Worm (Caenorhabditis elegans): ENCODE results near the gene nspe-2.

The nspe-2 gene

ce11 chrII:12577754-12578153 lies 41.4 kb downstream of the nspe-2 start, which contains the start of gene clec-8:
Gene clec-8, minus strand, starts transcription at chrII:12578061.
- no peak for TF ChIP-seq unc-62 (GFP tag; optimal IDR thresholded peaks at IDR 0.05)

DNA sequence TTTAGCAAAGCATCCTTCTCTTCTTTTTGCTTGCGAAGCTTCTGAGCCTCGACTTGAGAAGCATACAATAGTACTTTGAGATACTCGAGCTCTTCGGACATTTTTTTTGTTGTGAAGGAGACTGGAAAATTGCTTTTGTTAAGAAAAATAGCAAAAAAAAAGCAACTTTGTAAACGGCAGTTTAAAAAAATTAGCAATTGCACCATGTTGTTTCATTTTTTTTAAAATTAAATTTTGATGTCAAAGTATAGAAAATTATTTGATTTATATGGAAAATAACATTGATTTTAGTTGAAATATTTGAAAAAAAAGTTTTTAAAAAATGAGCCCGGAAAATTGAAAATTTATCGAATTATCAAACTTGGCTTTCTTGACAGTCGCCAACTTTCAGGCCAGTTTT lies 44.5 kb downstream of the nspe-2 start, which contains the start of gene Y38E10A.3:
Gene Y38E10A.3, minus strand, starts transcription at position 101 of the 400 bp plus-strand sequence.
- TF ChIP-seq unc-62 (GFP tag; optimal IDR thresholded peaks at IDR 0.05): no peak

ce11 chrII:12573541-12573940 lies 45.6 kb downstream of the nspe-2 start, which contains the start of gene Y38E10A.2:
Gene Y38E10A.2, minus strand, starts transcription at chrII:12573641.
- no peak for TF ChIP-seq unc-62 (GFP tag; optimal IDR thresholded peaks at IDR 0.05)

- TF ChIP-seq unc-62 (GFP tag; optimal IDR thresholded peaks at IDR 0.05): no peak
Observed at ce11 chrII:12572760-12573159, 46.4 kb downstream of the nspe-2 start, which contains the start of gene Y38E10A.35. Gene Y38E10A.35, minus strand, starts transcription at chrII:12572860.

DNA sequence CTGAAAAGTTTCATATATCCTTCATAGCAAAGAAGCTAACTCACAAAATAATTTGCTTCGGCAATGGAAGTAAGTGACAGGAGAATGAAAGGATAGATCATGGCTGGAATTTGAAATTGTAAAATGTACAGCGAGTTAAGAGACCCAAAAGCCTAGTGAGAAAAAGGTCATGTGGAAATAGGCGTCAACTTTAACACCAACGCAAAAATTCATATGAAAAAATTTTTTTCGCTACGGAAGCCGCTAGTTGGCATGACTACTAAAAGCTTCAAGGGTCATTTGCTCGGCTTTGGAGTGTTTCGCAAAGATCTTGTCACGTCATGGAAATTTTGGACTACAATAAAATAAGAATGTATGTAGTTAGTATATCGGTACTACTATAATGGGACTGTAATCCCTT lies 48.7 kb downstream of the nspe-2 start, which contains the start of gene Y38E10A.1:
Gene Y38E10A.1, minus strand, starts transcription at position 101 of the 400 bp plus-strand sequence.
- no peak for TF ChIP-seq unc-62 (GFP tag; optimal IDR thresholded peaks at IDR 0.05)
